Fruit fly (Drosophila melanogaster): ENCODE data around the gene CG9119.

Gene CG9119

DNA sequence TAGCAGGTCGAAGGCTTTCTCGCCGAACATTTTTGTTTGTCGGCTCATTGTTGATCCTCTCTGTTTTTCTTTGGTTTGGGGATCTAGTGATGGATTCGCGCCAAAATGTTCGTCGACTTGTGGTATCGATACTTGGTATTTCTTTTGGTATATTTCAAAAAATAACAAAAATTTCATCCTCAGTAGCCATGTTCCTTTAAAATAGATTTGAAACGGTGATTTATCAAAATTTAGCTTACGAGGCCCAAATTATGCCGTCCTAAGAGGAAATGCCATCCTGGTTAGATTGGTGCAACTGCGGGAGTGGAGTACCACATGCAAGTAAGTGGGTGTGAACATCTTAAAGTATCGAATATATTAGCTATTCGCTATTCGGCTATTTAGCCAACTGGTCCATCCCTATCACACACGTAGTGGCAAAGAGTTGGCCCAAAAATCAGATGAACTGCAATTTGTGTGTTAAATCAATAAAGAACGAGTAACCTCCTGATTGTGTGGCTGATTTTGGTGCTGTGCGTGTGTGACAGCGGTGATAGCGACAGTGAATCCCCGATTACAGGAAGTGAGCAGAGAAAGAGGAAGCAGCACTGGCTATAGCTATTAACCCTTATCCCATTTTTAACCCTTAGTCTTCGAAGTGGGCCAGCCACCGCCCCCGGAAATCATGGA, 43.2 kb upstream of the CG9119 start, which contains the start of the genes Psf1 and Sac1 (continued):
- TF ChIP-seq Oaz (GFP tag; IDR thresholded peaks at IDR 0.05) (no peak), Spps (tag; optimal IDR thresholded peaks at IDR 0.05) (no peak), grn (GFP tag; optimal IDR thresholded peaks at IDR 0.05) (no peak), CG1024 (GFP tag; IDR thresholded peaks at IDR 0.05) (no peak), sqz (GFP tag; optimal IDR thresholded peaks at IDR 0.05) (no peak), YL-1 (GFP tag; optimal IDR thresholded peaks at IDR 0.05) (peak; percentile 69), CG3407 (GFP tag; optimal IDR thresholded peaks at IDR 0.05) (no peak), p53 (GFP tag; optimal IDR thresholded peaks at IDR 0.05) (peak; percentile 17), B-H1 (GFP tag; IDR thresholded peaks at IDR 0.05) (no peak), Xbp1 (GFP tag; optimal IDR thresholded peaks at IDR 0.05) (peak; percentile 70), CG9876 (GFP tag; optimal IDR thresholded peaks at IDR 0.05) (peak; percentile 24), cwo (GFP tag; optimal IDR thresholded peaks at IDR 0.05) (no peak), Opbp (GFP tag; IDR thresholded peaks at IDR 0.05; ENCODE audit: partially characterized antibody) (peak; percentile 73), CG30431 (GFP tag; optimal IDR thresholded peaks at IDR 0.05) (no peak), crc (GFP tag; optimal IDR thresholded peaks at IDR 0.05) (peak; percentile 7), fu2 (GFP tag; optimal IDR thresholded peaks at IDR 0.05) (peak; percentile 77), tgo (GFP tag; IDR thresholded peaks at IDR 0.05) (0 out of 3 replicates have a peak, but pooled peaks have one; percentile 26), ATbp (GFP tag; optimal IDR thresholded peaks at IDR 0.05) (no peak), CG8388 (GFP tag; optimal IDR thresholded peaks at IDR 0.05) (peak; percentile 4), CG13296 (GFP tag; optimal IDR thresholded peaks at IDR 0.05) (peak; percentile 4), CG16863 (GFP tag; optimal IDR thresholded peaks at IDR 0.05) (peak; percentile 93), pita (GFP tag; optimal IDR thresholded peaks at IDR 0.05) (no peak), CG6654 (GFP tag; optimal IDR thresholded peaks at IDR 0.05) (no peak), ftz-f1 (GFP tag; optimal IDR thresholded peaks at IDR 0.05) (no peak), CG1602 (GFP tag; optimal IDR thresholded peaks at IDR 0.05) (no peak), lilli (GFP tag; optimal IDR thresholded peaks at IDR 0.05) (peak; percentile 76), prd (optimal IDR thresholded peaks at IDR 0.05) (no peak), prd (GFP tag; IDR thresholded peaks at IDR 0.05) (peak; percentile 71), NC2α (GFP tag; optimal IDR thresholded peaks at IDR 0.05) (no peak), slbo (GFP tag; IDR thresholded peaks at IDR 0.05) (peak; percentile 64), CG13775 (GFP tag; optimal IDR thresholded peaks at IDR 0.05) (peak; percentile 50), zfh2 (GFP tag; optimal IDR thresholded peaks at IDR 0.05) (peak; percentile 67), nmo (GFP tag; optimal IDR thresholded peaks at IDR 0.05) (peak; percentile 80), B-H2 (GFP tag; optimal IDR thresholded peaks at IDR 0.05) (no peak), Hr3 (GFP tag; optimal IDR thresholded peaks at IDR 0.05) (peak; percentile 21), CG3281 (GFP tag; optimal IDR thresholded peaks at IDR 0.05) (no peak), CoRest (tag; optimal IDR thresholded peaks at IDR 0.05) (peak; percentile 71), lab (GFP tag; optimal IDR thresholded peaks at IDR 0.05) (peak; percentile 49), dmrt11E (tag; optimal IDR thresholded peaks at IDR 0.05) (peak; percentile 40), CG16815 (GFP tag; optimal IDR thresholded peaks at IDR 0.05) (peak; percentile 5), Kr (GFP tag; optimal IDR thresholded peaks at IDR 0.05) (no peak), CG34224 (GFP tag; IDR thresholded peaks at IDR 0.05; ENCODE audit: partially characterized antibody) (peak; percentile 79), chm (GFP tag; IDR thresholded peaks at IDR 0.05) (no peak), gfzf (GFP tag; optimal IDR thresholded peaks at IDR 0.05) (peak; percentile 56), CG10267 (tag; optimal IDR thresholded peaks at IDR 0.05) (peak; percentile 65), caup (GFP tag; optimal IDR thresholded peaks at IDR 0.05; ENCODE audit: severe bottlenecking) (peak; percentile 23), pan (optimal IDR thresholded peaks at IDR 0.05) (no peak), pan (GFP tag; optimal IDR thresholded peaks at IDR 0.05 in 1 of 2, IDR thresholded peaks at IDR 0.05 in 1 of 2) (peak in 1 of 2 experiments; percentile 13), CG11695 (GFP tag; IDR thresholded peaks at IDR 0.05) (no peak), stwl (tag; optimal IDR thresholded peaks at IDR 0.05) (peak; percentile 42)
